Fruit fly (Drosophila melanogaster) Kc167 (cell line): ENCODE results near the gene Pfdn1.

Experiments used
- Myc ChIP-seq: fragments of >200 bp; optimal IDR thresholded peaks from 2 replicates; lab custom pipeline; 2017; ENCODE audit warnings: missing external identifiers
- h ChIP-seq: fragments of >200 bp; optimal IDR thresholded peaks from 3 replicates; lab custom pipeline; 2018; ENCODE audit warnings: missing external identifiers
- insv ChIP-seq: fragments of >200 bp; optimal IDR thresholded peaks from 3 replicates; lab custom pipeline; 2018; ENCODE audit warnings: missing external identifiers
- psq ChIP-seq: fragments of >200 bp; optimal IDR thresholded peaks from 2 replicates; lab custom pipeline; 2017; ENCODE audit warnings: missing external identifiers
- ttk ChIP-seq: sonication (Bioruptor generic); optimal IDR thresholded peaks from 2 replicates; lab custom pipeline; 2017; ENCODE audit warnings: missing external identifiers

- TF ChIP-seq psq (lab: Kevin White, UChicago) (no peak), Myc (lab: Kevin White, UChicago) (no peak), h (lab: Kevin White, UChicago) (no peak), ttk (lab: Kevin White, UChicago) (no peak), insv (no peak)
Measured at dm6 chr2L:6020535-6020934, 48.3 kb upstream of the Pfdn1 start, which contains the start of gene CG13996.
